Worm (Caenorhabditis elegans): ENCODE measurements around the gene T05E12.8.

ce11 chrV:17019690-17020089 lies 49.2 kb upstream of the T05E12.8 start, which contains the start of gene F49H6.17:
- TF ChIP-seq pha-4 (tag; optimal IDR thresholded peaks at IDR 0.05), result no peak
- TF ChIP-seq pqm-1 (tag; optimal IDR thresholded peaks at IDR 0.05), result no peak
- TF ChIP-seq fos-1 (tag; optimal IDR thresholded peaks at IDR 0.05), result no peak
